Worm (Caenorhabditis elegans): ENCODE results near the gene F45D3.4.

F45D3.4 gene

DNA sequence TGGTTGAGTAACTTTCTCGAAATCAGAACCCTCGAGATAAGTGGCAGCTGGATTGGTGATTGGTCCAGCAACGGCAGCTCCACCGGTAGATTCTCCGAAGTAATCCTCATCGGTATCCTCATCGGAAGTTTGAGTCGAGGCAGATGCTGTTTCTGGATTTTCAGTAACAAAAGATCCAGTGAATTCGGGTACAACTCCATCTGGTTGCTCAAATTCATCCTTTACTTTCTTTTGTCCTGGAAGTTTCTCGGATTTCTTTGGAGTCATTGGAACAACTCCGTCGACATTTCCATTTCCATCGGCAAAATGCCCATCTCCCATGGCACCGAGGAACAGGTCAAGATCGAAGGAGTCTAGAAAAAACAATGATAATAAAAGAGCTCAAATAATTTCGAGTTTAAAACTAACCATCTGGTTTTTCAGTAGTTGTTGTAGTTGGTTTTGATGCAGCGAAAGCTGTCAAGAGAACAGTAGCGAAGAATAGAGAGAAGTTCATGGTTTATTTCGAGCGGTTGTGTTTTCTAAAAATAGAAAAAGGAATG, at the start of gene F45D3.4:
Gene F45D3.4, minus strand, starts transcription at position 521 of the 542 bp plus-strand sequence.
- no peak for TF ChIP-seq dmd-4 (tag; optimal IDR thresholded peaks at IDR 0.05; ENCODE audit: borderline replicate concordance)
- TF ChIP-seq hlh-8 (tag; optimal IDR thresholded peaks at IDR 0.05), result no peak
- TF ChIP-seq nhr-232 (tag; optimal IDR thresholded peaks at IDR 0.05), result no peak
- TF ChIP-seq ceh-14 (tag; optimal IDR thresholded peaks at IDR 0.05), result no peak
- no peak for TF ChIP-seq mec-3 (tag; optimal IDR thresholded peaks at IDR 0.05; ENCODE audit: borderline replicate concordance)
- no peak for TF ChIP-seq hlh-15 (tag; optimal IDR thresholded peaks at IDR 0.05)
- no peak for TF ChIP-seq dve-1 (tag; optimal IDR thresholded peaks at IDR 0.05)
- TF ChIP-seq rnt-1 (tag; optimal IDR thresholded peaks at IDR 0.05), result no peak
- TF ChIP-seq zip-5 (tag; optimal IDR thresholded peaks at IDR 0.05), result no peak
- no peak for TF ChIP-seq ceh-34 (tag; optimal IDR thresholded peaks at IDR 0.05)
- no peak for TF ChIP-seq hlh-13 (GFP tag; optimal IDR thresholded peaks at IDR 0.05)
- no peak for TF ChIP-seq nhr-11 (tag; optimal IDR thresholded peaks at IDR 0.05)
- TF ChIP-seq pha-4 (tag; optimal IDR thresholded peaks at IDR 0.05), result no peak
- no peak for TF ChIP-seq C08G9.2 (tag; optimal IDR thresholded peaks at IDR 0.05)
- no peak for TF ChIP-seq hlh-30 (tag; optimal IDR thresholded peaks at IDR 0.05; ENCODE audit: insufficient read depth)
- no peak for TF ChIP-seq sox-2 (GFP tag; IDR thresholded peaks at IDR 0.05)
- no peak for TF ChIP-seq ceh-22 (tag; optimal IDR thresholded peaks at IDR 0.05)
- TF ChIP-seq odd-2 (tag; optimal IDR thresholded peaks at IDR 0.05), result no peak

DNA sequence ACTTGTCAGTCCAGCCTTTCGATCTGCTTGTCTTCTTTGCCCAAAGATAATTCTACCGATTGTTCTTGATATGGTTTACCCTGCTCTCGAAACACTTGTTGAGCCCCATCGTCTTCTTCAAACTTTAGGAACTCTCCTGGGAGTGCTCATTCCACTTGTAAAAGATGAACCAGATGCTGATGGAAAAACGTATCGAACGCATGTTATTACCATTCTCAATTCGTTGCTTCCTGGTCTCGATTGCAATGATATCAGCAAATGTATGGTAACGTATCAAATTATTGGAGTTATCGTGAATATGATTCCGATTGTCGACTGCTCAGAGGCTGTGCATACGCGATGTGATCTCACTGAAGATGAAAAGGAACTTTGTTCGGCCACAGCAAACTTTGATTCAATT, 48.8 kb upstream of the F45D3.4 start:
- TF ChIP-seq hlh-13 (GFP tag; optimal IDR thresholded peaks at IDR 0.05) (no peak), K09A11.1 (tag; optimal IDR thresholded peaks at IDR 0.05; ENCODE audit: insufficient read depth) (no peak), hlh-30 (tag; optimal IDR thresholded peaks at IDR 0.05; ENCODE audit: insufficient read depth) (no peak), odd-2 (tag; optimal IDR thresholded peaks at IDR 0.05) (no peak), madf-2 (tag; optimal IDR thresholded peaks at IDR 0.05) (no peak), elt-2 (tag; optimal IDR thresholded peaks at IDR 0.05) (no peak), K02D7.2 (tag; optimal IDR thresholded peaks at IDR 0.05) (no peak), pros-1 (tag; optimal IDR thresholded peaks at IDR 0.05) (no peak)

DNA sequence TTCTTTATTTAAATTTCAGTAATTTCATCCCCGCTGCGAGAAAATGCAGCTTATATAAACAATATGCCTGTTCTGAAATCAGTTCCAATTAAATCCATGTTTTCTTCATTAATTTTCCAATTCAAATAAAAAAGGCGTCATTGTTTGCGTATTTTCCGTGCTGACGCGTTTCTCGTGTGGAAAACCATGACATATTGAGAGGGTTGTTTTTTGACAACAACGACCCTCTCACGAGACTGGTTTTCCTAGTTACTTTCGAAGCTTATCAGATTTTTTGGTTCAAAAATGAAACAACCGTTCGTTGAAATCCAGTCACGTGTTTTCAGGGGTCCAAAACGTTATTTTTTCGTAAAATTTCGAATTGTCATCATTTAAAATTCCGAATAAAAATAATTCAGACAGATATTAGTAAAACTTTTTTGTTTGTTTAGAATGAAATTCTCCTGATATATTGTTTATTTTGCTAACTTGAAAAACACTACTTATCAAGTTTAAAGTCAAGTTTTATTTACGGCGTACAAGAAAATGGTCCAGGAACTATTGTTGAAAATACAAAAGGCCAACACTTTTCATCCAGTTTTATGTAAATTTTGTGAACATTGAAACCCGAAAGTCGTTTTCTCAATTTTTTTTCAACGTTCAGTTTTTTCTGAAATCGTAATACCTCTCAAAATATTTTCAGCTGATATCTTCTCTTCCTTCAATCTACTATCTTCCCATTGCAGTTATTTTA, 46.7 kb upstream of the F45D3.4 start, which contains the start of gene C14C10.5:
Gene C14C10.5, plus strand, starts transcription at position 683 of the 733 bp plus-strand sequence.
- TF ChIP-seq nhr-232 (tag; optimal IDR thresholded peaks at IDR 0.05), result no peak
- TF ChIP-seq hlh-30 (tag; optimal IDR thresholded peaks at IDR 0.05; ENCODE audit: insufficient read depth), result no peak
- TF ChIP-seq nfya-1 (tag; optimal IDR thresholded peaks at IDR 0.05), result no peak
- TF ChIP-seq C38D4.7 (GFP tag; optimal IDR thresholded peaks at IDR 0.05), result no peak
- TF ChIP-seq dmd-4 (tag; optimal IDR thresholded peaks at IDR 0.05; ENCODE audit: borderline replicate concordance), result no peak
- TF ChIP-seq ahr-1 (tag; optimal IDR thresholded peaks at IDR 0.05), result no peak
- TF ChIP-seq pax-1 (tag; optimal IDR thresholded peaks at IDR 0.05), result no peak
- TF ChIP-seq pat-9 (tag; optimal IDR thresholded peaks at IDR 0.05), result no peak
- no peak for TF ChIP-seq mec-3 (tag; optimal IDR thresholded peaks at IDR 0.05; ENCODE audit: borderline replicate concordance)
- TF ChIP-seq K09A11.1 (tag; optimal IDR thresholded peaks at IDR 0.05; ENCODE audit: insufficient read depth), result no peak
- no peak for TF ChIP-seq T23F11.4 (GFP tag; optimal IDR thresholded peaks at IDR 0.05)
- TF ChIP-seq tbx-7 (tag; optimal IDR thresholded peaks at IDR 0.05), result no peak
- no peak for TF ChIP-seq ceh-30 (tag; optimal IDR thresholded peaks at IDR 0.05)
- TF ChIP-seq hlh-15 (tag; optimal IDR thresholded peaks at IDR 0.05), result no peak
- TF ChIP-seq ceh-2 (tag; optimal IDR thresholded peaks at IDR 0.05), result no peak
- no peak for TF ChIP-seq ceh-6 (GFP tag; optimal IDR thresholded peaks at IDR 0.05)
- no peak for TF ChIP-seq che-1 (tag; optimal IDR thresholded peaks at IDR 0.05)
- no peak for TF ChIP-seq unc-55 (GFP tag; optimal IDR thresholded peaks at IDR 0.05)
- TF ChIP-seq sdc-2 (tag; optimal IDR thresholded peaks at IDR 0.05), result no peak
- no peak for TF ChIP-seq lin-11 (tag; optimal IDR thresholded peaks at IDR 0.05)
